Worm (Caenorhabditis elegans) whole organism, late embryonic: ENCODE measurements around the gene srv-34.
"Not testable (repeated sequence)": the region's sequence is repeated elsewhere in the genome, so short reads cannot be mapped to it uniquely, and the experiment has no call there.

Experiments used
- K02D7.2 ChIP-seq: sonication (generic microtip); optimal IDR thresholded peaks from 2 replicates; lab custom pipeline; 2017; ENCODE audit warnings: mild to moderate bottlenecking, missing genetic modification characterization, missing compliant biosample characterization
- ama-1 ChIP-seq: fragments of 150-350 bp; optimal IDR thresholded peaks from 2 replicates; lab custom pipeline; 2014
- ceh-18 ChIP-seq: sonication (generic microtip); optimal IDR thresholded peaks from 2 replicates; lab custom pipeline; 2016; ENCODE audit warnings: missing genetic modification characterization, missing compliant biosample characterization
- ceh-19 ChIP-seq: fragments of 200-800 bp; sonication (Bioruptor generic); optimal IDR thresholded peaks from 2 replicates; lab custom pipeline; 2018; ENCODE audit warnings: mild to moderate bottlenecking, missing genetic modification characterization, missing compliant biosample characterization
- ceh-2 ChIP-seq: sonication (generic microtip); optimal IDR thresholded peaks from 2 replicates; lab custom pipeline; 2016; ENCODE audit warnings: missing genotype, missing genetic modification characterization, missing compliant biosample characterization
- ceh-22 ChIP-seq: sonication (generic microtip); optimal IDR thresholded peaks from 2 replicates; lab custom pipeline; 2017; ENCODE audit warnings: missing biosample characterization, missing genetic modification characterization
- ceh-24 ChIP-seq: sonication (generic microtip); optimal IDR thresholded peaks from 2 replicates; lab custom pipeline; 2016; ENCODE audit warnings: mild to moderate bottlenecking, missing genetic modification characterization, missing compliant biosample characterization
- ceh-31 ChIP-seq: sonication (generic microtip); optimal IDR thresholded peaks from 2 replicates; lab custom pipeline; 2016; ENCODE audit warnings: missing genetic modification characterization, missing compliant biosample characterization
- ceh-45 ChIP-seq: fragments of 200-800 bp; sonication (Bioruptor generic); IDR thresholded peaks from 2 replicates; pipeline ENCODE4 v1.3.6; 2022; ENCODE audit warnings: missing genetic modification reagents, missing genetic modification characterization, missing compliant biosample characterization
- ceh-48 ChIP-seq: sonication (generic microtip); optimal IDR thresholded peaks from 2 replicates; lab custom pipeline; 2016; ENCODE audit warnings: missing genetic modification characterization, inconsistent platforms, missing compliant biosample characterization
- ceh-6 ChIP-seq: fragments of 200-800 bp; sonication (Bioruptor generic); optimal IDR thresholded peaks from 2 replicates; lab custom pipeline; 2018; ENCODE audit warnings: mild to moderate bottlenecking, missing genetic modification characterization, missing compliant biosample characterization
- che-1 ChIP-seq: sonication (generic microtip); optimal IDR thresholded peaks from 2 replicates; lab custom pipeline; 2016; ENCODE audit warnings: mild to moderate bottlenecking, missing genetic modification characterization, missing compliant biosample characterization
- elt-2 ChIP-seq: sonication (generic microtip); optimal IDR thresholded peaks from 2 replicates; lab custom pipeline; 2016; ENCODE audit warnings: missing genetic modification reagents, missing genetic modification characterization, missing compliant biosample characterization
- elt-4 ChIP-seq: sonication (generic microtip); optimal IDR thresholded peaks from 2 replicates; lab custom pipeline; 2016; ENCODE audit warnings: missing genetic modification characterization, missing compliant biosample characterization
- ets-4 ChIP-seq: sonication (generic microtip); optimal IDR thresholded peaks from 2 replicates; lab custom pipeline; 2016; ENCODE audit warnings: missing genetic modification characterization, missing compliant biosample characterization
- fkh-6 ChIP-seq: sonication (generic microtip); optimal IDR thresholded peaks from 2 replicates; lab custom pipeline; 2016; ENCODE audit warnings: missing genetic modification characterization, missing compliant biosample characterization
- gmeb-2 ChIP-seq: sonication (generic microtip); optimal IDR thresholded peaks from 2 replicates; lab custom pipeline; 2016; ENCODE audit warnings: missing genetic modification characterization, inconsistent platforms, missing compliant biosample characterization
- hlh-13 ChIP-seq: fragments of 200-800 bp; sonication (Bioruptor generic); optimal IDR thresholded peaks from 2 replicates; lab custom pipeline; 2018; ENCODE audit warnings: mild to moderate bottlenecking, missing genetic modification characterization, missing compliant biosample characterization
- hlh-15 ChIP-seq: sonication (generic microtip); optimal IDR thresholded peaks from 2 replicates; lab custom pipeline; 2016; ENCODE audit warnings: missing genetic modification characterization, missing compliant biosample characterization
- hlh-30 ChIP-seq: sonication (generic microtip); optimal IDR thresholded peaks from 2 replicates; lab custom pipeline; 2017; ENCODE audit warnings: antibody characterized with exemption, missing genetic modification characterization, missing compliant biosample characterization; ENCODE audit not compliant: insufficient read depth
- hlh-6 ChIP-seq: sonication (generic microtip); optimal IDR thresholded peaks from 2 replicates; lab custom pipeline; 2016; ENCODE audit warnings: missing genotype, missing genetic modification characterization, missing compliant biosample characterization
- madf-2 ChIP-seq: sonication (generic microtip); optimal IDR thresholded peaks from 2 replicates; lab custom pipeline; 2017; ENCODE audit warnings: missing genetic modification characterization, missing compliant biosample characterization
- nhr-11 ChIP-seq: fragments of 150-350 bp; optimal IDR thresholded peaks from 2 replicates; lab custom pipeline; 2014; ENCODE audit warnings: missing biosample characterization, missing genetic modification characterization
- odd-2 ChIP-seq: sonication (generic microtip); optimal IDR thresholded peaks from 2 replicates; lab custom pipeline; 2017; ENCODE audit warnings: antibody characterized with exemption, mild to moderate bottlenecking, missing genetic modification characterization, missing compliant biosample characterization
- pha-2 ChIP-seq: sonication (generic microtip); optimal IDR thresholded peaks from 2 replicates; lab custom pipeline; 2017; ENCODE audit warnings: mild to moderate bottlenecking, missing genetic modification characterization, missing compliant biosample characterization
- pha-4 ChIP-seq: fragments of 150-350 bp; optimal IDR thresholded peaks from 2 replicates; lab custom pipeline; 2018; ENCODE audit warnings: missing biosample characterization, missing genetic modification reagents, missing genetic modification characterization
- pqm-1 ChIP-seq: sonication (generic microtip); optimal IDR thresholded peaks from 2 replicates; lab custom pipeline; 2016; ENCODE audit warnings: missing genetic modification characterization, missing compliant biosample characterization
- ref-2 ChIP-seq: sonication (generic microtip); optimal IDR thresholded peaks from 2 replicates; lab custom pipeline; 2016; ENCODE audit warnings: missing genetic modification characterization, missing compliant biosample characterization
- rnt-1 ChIP-seq: sonication (generic microtip); optimal IDR thresholded peaks from 2 replicates; lab custom pipeline; 2016; ENCODE audit warnings: missing genetic modification characterization, missing compliant biosample characterization
- sox-2 ChIP-seq: fragments of 200-800 bp; sonication (Bioruptor generic); IDR thresholded peaks from 2 replicates; pipeline ENCODE4 v1.3.6; 2022; ENCODE audit warnings: missing genetic modification reagents, missing genetic modification characterization, missing compliant biosample characterization
- syd-9 ChIP-seq: sonication (generic microtip); optimal IDR thresholded peaks from 2 replicates; lab custom pipeline; 2016; ENCODE audit warnings: mild to moderate bottlenecking, missing genetic modification characterization, moderate library complexity, missing compliant biosample characterization
- ttx-3 ChIP-seq: sonication (generic microtip); optimal IDR thresholded peaks from 2 replicates; lab custom pipeline; 2016; ENCODE audit warnings: missing genetic modification reagents, missing genetic modification characterization, missing compliant biosample characterization
- unc-3 ChIP-seq, 2 experiments: fragments of 200-800 bp in 1 of 2; sonication (Bioruptor generic) in 1 of 2; sonication (generic microtip) in 1 of 2; conservative IDR thresholded peaks in 1 of 2; optimal IDR thresholded peaks in 1 of 2; 2 replicates each; pipeline versions ENCODE4 v1.3.6 to Lab custom; 2016 to 2022; ENCODE audit warnings: missing compliant biosample characterization in 2 of 2, missing genetic modification characterization in 2 of 2, missing genetic modification reagents in 1 of 2
- unc-42 ChIP-seq: sonication (generic microtip); optimal IDR thresholded peaks from 2 replicates; lab custom pipeline; 2016; ENCODE audit warnings: missing genotype, missing genetic modification characterization, missing compliant biosample characterization
- unc-86 ChIP-seq: sonication (generic microtip); optimal IDR thresholded peaks from 2 replicates; lab custom pipeline; 2016; ENCODE audit warnings: missing genetic modification characterization, missing compliant biosample characterization
- ztf-16 ChIP-seq: sonication (generic microtip); optimal IDR thresholded peaks from 2 replicates; lab custom pipeline; 2017; ENCODE audit warnings: missing genetic modification characterization, missing compliant biosample characterization

The srv-34 gene

DNA sequence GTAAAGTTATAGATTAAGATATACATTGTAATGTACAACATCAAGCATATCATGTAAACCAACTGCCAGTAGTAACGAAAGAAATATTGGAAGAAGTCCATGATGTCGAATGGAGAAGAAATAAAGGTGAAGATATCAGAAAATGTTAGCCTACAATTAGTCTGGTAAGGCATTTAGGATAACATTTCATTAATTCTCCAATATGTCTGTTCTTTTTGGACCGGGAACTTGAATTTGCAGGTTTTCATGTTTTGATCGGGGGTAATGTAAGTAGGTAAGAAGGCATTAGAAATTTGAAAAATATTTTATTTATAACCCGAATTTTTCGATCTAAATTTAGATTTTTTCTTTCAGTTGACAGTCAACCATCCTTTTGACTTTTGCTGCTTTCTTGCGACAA is 19.2 kb upstream of the srv-34 start, which contains the start of gene srd-63:
Gene srd-63 (minus strand): TSS at position 101 of the 400 bp plus-strand sequence.
- no peak for TF ChIP-seq elt-2 (tag; lab: Kevin White, UChicago)
- TF ChIP-seq hlh-13 (GFP tag; lab: Kevin White, UChicago), result no peak
- TF ChIP-seq pha-2, result no peak
- no peak for TF ChIP-seq ceh-31 (tag; lab: Kevin White, UChicago)
- TF ChIP-seq ceh-2 (tag; lab: Kevin White, UChicago), result no peak
- no peak for TF ChIP-seq che-1
- TF ChIP-seq ceh-22 (tag; lab: Kevin White, UChicago), result no peak
- TF ChIP-seq K02D7.2, result no peak
- TF ChIP-seq ama-1 (lab: Kevin White, UChicago), result no peak
- no peak for TF ChIP-seq unc-86 (tag; lab: Kevin White, UChicago)
- no peak for TF ChIP-seq hlh-6 (tag; lab: Kevin White, UChicago)
- no peak for TF ChIP-seq ceh-19 (GFP tag; lab: Kevin White, UChicago)
- no peak for TF ChIP-seq ets-4 (tag; lab: Kevin White, UChicago)
- no peak for TF ChIP-seq nhr-11 (tag; lab: Kevin White, UChicago)
- no peak for TF ChIP-seq gmeb-2 (tag; lab: Kevin White, UChicago)
- no peak for TF ChIP-seq ref-2
- no peak for TF ChIP-seq elt-4 (tag; lab: Kevin White, UChicago)

DNA sequence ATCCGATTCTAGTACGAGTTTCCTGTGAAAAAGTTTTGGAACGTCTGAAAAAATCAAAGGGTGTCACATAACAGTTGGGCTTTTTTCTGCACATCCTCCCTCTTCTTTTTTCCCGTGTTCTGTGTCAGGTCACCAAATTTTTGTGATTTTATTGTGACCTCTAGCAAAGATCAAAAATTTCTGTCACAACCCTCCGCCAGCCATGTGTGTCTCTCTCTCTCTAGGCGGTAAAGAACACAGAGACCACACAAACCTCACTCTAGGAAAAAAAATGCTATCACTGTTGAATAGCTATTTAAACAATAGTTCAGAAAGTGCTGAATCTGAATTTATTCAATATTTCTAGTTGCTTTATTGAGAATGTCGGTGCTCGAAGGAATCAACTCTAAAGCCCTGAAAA is 16.1 kb upstream of the srv-34 start, which contains the start of gene gst-44:
Gene gst-44 (plus strand): TSS at position 237 of the 400 bp plus-strand sequence.
- TF ChIP-seq syd-9 (no peak), fkh-6 (tag; lab: Kevin White, UChicago) (no peak), ceh-48 (tag; lab: Kevin White, UChicago) (no peak), sox-2 (GFP tag; lab: Robert Waterston, UW) (no peak)

ce11 chrV:16388268-16388667 is 13.7 kb upstream of the srv-34 start, which contains the start of gene sri-65:
Gene sri-65, minus strand, starts transcription at chrV:16388368.
- no peak for TF ChIP-seq rnt-1 (tag; lab: Kevin White, UChicago)
- TF ChIP-seq madf-2 (tag; lab: Kevin White, UChicago), result no peak
- no peak for TF ChIP-seq ceh-6 (GFP tag; lab: Kevin White, UChicago)
- no peak for TF ChIP-seq ceh-18 (tag; lab: Kevin White, UChicago)
- TF ChIP-seq pha-4, result no peak
- no peak for TF ChIP-seq nhr-11 (tag; lab: Kevin White, UChicago)
- no peak for TF ChIP-seq hlh-15
- no peak for TF ChIP-seq ceh-2 (tag; lab: Kevin White, UChicago)
- TF ChIP-seq pqm-1, result no peak
- TF ChIP-seq, all 69 proteins: peak for 0

DNA sequence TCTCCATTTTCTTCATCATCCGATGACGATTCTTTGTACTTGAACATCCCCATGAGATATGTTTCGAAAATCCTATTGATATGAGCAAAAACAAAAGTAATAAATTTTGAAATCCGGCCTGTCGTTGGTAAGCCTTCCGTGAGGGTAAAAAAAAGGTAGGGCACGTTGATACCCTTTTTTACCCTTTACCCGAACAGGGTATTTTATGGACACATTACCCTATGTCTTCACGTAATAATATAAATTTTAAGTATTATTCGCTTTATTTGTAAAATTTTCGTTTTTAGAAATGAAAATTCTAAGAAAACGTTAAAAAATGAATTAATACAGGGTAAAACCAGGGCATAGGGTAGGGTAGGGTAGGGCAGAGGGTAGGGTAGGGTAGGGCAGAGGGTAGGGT is 9.2 kb upstream of the srv-34 start, which contains the start of gene F13A7.7:
Gene F13A7.7 (minus strand): TSS at position 101 of the 400 bp plus-strand sequence.
- TF ChIP-seq unc-3 (GFP tag; conservative IDR thresholded peaks at IDR 0.05; lab: Robert Waterston, UW); unc-3 (tag; optimal IDR thresholded peaks at IDR 0.05; lab: Kevin White, UChicago); ztf-16 (tag; lab: Kevin White, UChicago); unc-42 (tag; lab: Kevin White, UChicago): not testable (repeated sequence)

DNA sequence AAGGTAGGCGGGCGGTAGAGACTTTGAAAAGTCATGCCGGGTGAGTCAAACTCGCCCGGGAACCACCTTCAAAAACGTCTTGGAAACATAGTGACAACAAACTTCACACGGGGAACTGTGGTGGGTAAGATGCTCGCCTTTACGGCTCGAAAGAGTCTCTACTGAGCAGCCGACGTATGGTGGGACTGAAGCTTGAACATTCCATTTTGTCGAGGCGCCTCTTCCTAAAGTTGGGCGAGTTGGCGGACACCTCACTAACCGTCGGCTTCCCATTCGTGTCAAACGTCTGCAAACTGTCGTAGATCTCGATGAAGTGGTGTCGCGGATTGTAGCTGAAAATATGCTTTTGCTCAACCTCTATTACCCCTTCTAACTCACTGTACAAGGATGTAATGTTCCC is 8.4 kb upstream of the srv-34 start:
- TF ChIP-seq rnt-1 (tag; lab: Kevin White, UChicago) (no peak), hlh-6 (tag; lab: Kevin White, UChicago) (no peak), pha-2 (no peak), odd-2 (tag; lab: Kevin White, UChicago) (no peak), hlh-30 (tag; lab: Kevin White, UChicago) (no peak), fkh-6 (tag; lab: Kevin White, UChicago) (no peak), hlh-15 (no peak), ceh-31 (tag; lab: Kevin White, UChicago) (no peak), ceh-45 (GFP tag; lab: Robert Waterston, UW) (no peak), che-1 (no peak), ets-4 (tag; lab: Kevin White, UChicago) (no peak), gmeb-2 (tag; lab: Kevin White, UChicago) (no peak), ttx-3 (tag; lab: Kevin White, UChicago) (no peak), ceh-24 (tag; lab: Kevin White, UChicago) (no peak)
